Worm (Caenorhabditis elegans) whole organism, L1 larva: ENCODE measurements around the gene cnc-4.

ENCODE experiments used
- C04F5.9 ChIP-seq: sonication (generic microtip); optimal IDR thresholded peaks from 2 replicates; lab custom pipeline; 2016; ENCODE audit warnings: missing genetic modification characterization, missing compliant biosample characterization
- C16A3.4 ChIP-seq: fragments of 150-350 bp; optimal IDR thresholded peaks from 2 replicates; lab custom pipeline; 2014; ENCODE audit warnings: missing biosample characterization, missing genetic modification characterization
- C34B4.2 ChIP-seq: sonication (generic microtip); optimal IDR thresholded peaks from 2 replicates; lab custom pipeline; 2017; ENCODE audit warnings: mild to moderate bottlenecking, missing genetic modification characterization, missing compliant biosample characterization
- F16B12.6 ChIP-seq: fragments of 150-350 bp; optimal IDR thresholded peaks from 2 replicates; lab custom pipeline; 2014; ENCODE audit warnings: missing biosample characterization, missing genetic modification characterization
- Y116A8C.19 ChIP-seq: sonication (generic microtip); optimal IDR thresholded peaks from 2 replicates; lab custom pipeline; 2016; ENCODE audit warnings: missing compliant biosample characterization, missing genetic modification characterization, borderline replicate concordance
- aha-1 ChIP-seq: fragments of 150-350 bp; optimal IDR thresholded peaks from 2 replicates; lab custom pipeline; 2014; ENCODE audit warnings: missing biosample characterization, missing genetic modification characterization
- aly-2 ChIP-seq: fragments of 150-350 bp; optimal IDR thresholded peaks from 2 replicates; lab custom pipeline; 2014; ENCODE audit warnings: missing biosample characterization, missing genetic modification characterization
- ama-1 ChIP-seq: fragments of 150-350 bp; optimal IDR thresholded peaks from 2 replicates; lab custom pipeline; 2014
- blmp-1 ChIP-seq: fragments of 150-350 bp; optimal IDR thresholded peaks from 2 replicates; lab custom pipeline; 2014; ENCODE audit warnings: missing biosample characterization, missing genetic modification characterization
- ceh-63 ChIP-seq: fragments of 200-800 bp; sonication (Bioruptor generic); optimal IDR thresholded peaks from 2 replicates; lab custom pipeline; 2018; ENCODE audit warnings: mild to moderate bottlenecking, missing genetic modification characterization, missing compliant biosample characterization
- ceh-82 ChIP-seq, 3 experiments: fragments of 150-350 bp in 1 of 3; sonication (generic microtip) in 2 of 3; optimal IDR thresholded peaks; 2 replicates each; lab custom pipeline; 2014 to 2017; ENCODE audit warnings: missing biosample characterization in 3 of 3, missing genetic modification characterization in 3 of 3
- ceh-90 ChIP-seq: sonication (generic microtip); optimal IDR thresholded peaks from 2 replicates; lab custom pipeline; 2016; ENCODE audit warnings: missing genetic modification characterization, missing compliant biosample characterization
- ces-1 ChIP-seq: fragments of 150-350 bp; optimal IDR thresholded peaks from 2 replicates; lab custom pipeline; 2014; ENCODE audit warnings: missing biosample characterization, missing genetic modification reagents, missing genetic modification characterization
- efl-1 ChIP-seq, 4 experiments: fragments of 150-350 bp; optimal IDR thresholded peaks in 3 of 4; peaks in 1 of 4; 1 replicate in 1 of 4; 2 replicates in 3 of 4; lab custom pipeline; 2014; ENCODE audit warnings: missing biosample characterization in 2 of 4, missing genetic modification characterization in 2 of 4, missing genetic modification reagents in 2 of 4
- ets-5 ChIP-seq: fragments of 200-800 bp; sonication (Bioruptor generic); IDR thresholded peaks from 2 replicates; pipeline ENCODE4 v1.3.6; 2022; ENCODE audit warnings: missing genetic modification characterization, missing compliant biosample characterization
- fkh-10 ChIP-seq: sonication (generic microtip); optimal IDR thresholded peaks from 2 replicates; lab custom pipeline; 2017; ENCODE audit warnings: missing biosample characterization, missing genetic modification reagents, missing genetic modification characterization
- fkh-4 ChIP-seq: sonication (generic microtip); optimal IDR thresholded peaks from 2 replicates; lab custom pipeline; 2016; ENCODE audit warnings: missing compliant biosample characterization, missing genetic modification characterization, borderline replicate concordance
- fkh-8 ChIP-seq: sonication (generic microtip); optimal IDR thresholded peaks from 2 replicates; lab custom pipeline; 2016; ENCODE audit warnings: mild to moderate bottlenecking, missing genetic modification characterization, missing compliant biosample characterization
- fos-1 ChIP-seq: fragments of 150-350 bp; optimal IDR thresholded peaks from 2 replicates; lab custom pipeline; 2014; ENCODE audit warnings: missing biosample characterization, missing genetic modification characterization
- irx-1 ChIP-seq: sonication (generic microtip); optimal IDR thresholded peaks from 2 replicates; lab custom pipeline; 2016; ENCODE audit warnings: missing genetic modification characterization, missing compliant biosample characterization
- isw-1 ChIP-seq: fragments of 200-800 bp; sonication (Bioruptor generic); IDR thresholded peaks from 2 replicates; pipeline ENCODE4 v1.3.6; 2022; ENCODE audit warnings: missing genetic modification characterization, missing compliant biosample characterization
- jun-1 ChIP-seq: fragments of 150-350 bp; optimal IDR thresholded peaks from 2 replicates; lab custom pipeline; 2014; ENCODE audit warnings: missing biosample characterization, missing genetic modification reagents, missing genetic modification characterization
- lin-13 ChIP-seq: fragments of 150-350 bp; optimal IDR thresholded peaks from 2 replicates; lab custom pipeline; 2014; ENCODE audit warnings: missing biosample characterization, missing genetic modification reagents, missing genetic modification characterization
- lin-15B ChIP-seq: fragments of 150-350 bp; sonication (generic microtip); optimal IDR thresholded peaks from 3 replicates; lab custom pipeline; 2014; ENCODE audit warnings: missing biosample characterization, missing genetic modification characterization
- lin-35 ChIP-seq, 2 experiments: fragments of 150-350 bp; optimal IDR thresholded peaks; 2 replicates each; lab custom pipeline; 2014; ENCODE audit warnings: missing biosample characterization in 2 of 2, missing genetic modification characterization in 2 of 2, missing genetic modification reagents in 2 of 2
- lin-39 ChIP-seq: fragments of 150-350 bp; optimal IDR thresholded peaks from 2 replicates; lab custom pipeline; 2014; ENCODE audit warnings: missing biosample characterization, missing genetic modification reagents, missing genetic modification characterization
- lsy-2 ChIP-seq, 2 experiments: fragments of 150-350 bp; optimal IDR thresholded peaks; 2 replicates each; lab custom pipeline; 2014; ENCODE audit warnings: missing biosample characterization in 2 of 2, missing genetic modification characterization in 2 of 2
- mab-9 ChIP-seq: fragments of 200-800 bp; sonication (Bioruptor generic); IDR thresholded peaks from 2 replicates; pipeline ENCODE4 v1.3.6; 2022; ENCODE audit warnings: missing genetic modification reagents, missing genetic modification characterization, missing compliant biosample characterization
- mdl-1 ChIP-seq, 2 experiments: fragments of 150-350 bp; optimal IDR thresholded peaks; 2 replicates each; lab custom pipeline; 2014 to 2017; ENCODE audit warnings: missing biosample characterization in 2 of 2, missing genetic modification characterization in 2 of 2, inconsistent platforms in 1 of 2
- mef-2 ChIP-seq: fragments of 150-350 bp; optimal IDR thresholded peaks from 2 replicates; lab custom pipeline; 2014; ENCODE audit warnings: missing biosample characterization, missing genetic modification characterization
- mep-1 ChIP-seq: fragments of 150-350 bp; optimal IDR thresholded peaks from 2 replicates; lab custom pipeline; 2014; ENCODE audit warnings: missing biosample characterization, missing genetic modification characterization
- nhr-11 ChIP-seq: fragments of 150-350 bp; optimal IDR thresholded peaks from 2 replicates; lab custom pipeline; 2014; ENCODE audit warnings: missing biosample characterization, missing genetic modification characterization
- nhr-19 ChIP-seq: fragments of 200-800 bp; sonication (Bioruptor generic); conservative IDR thresholded peaks from 2 replicates; pipeline ENCODE4 v1.3.6; 2022; ENCODE audit warnings: missing genetic modification characterization, missing compliant biosample characterization
- nhr-20 ChIP-seq: sonication (generic microtip); optimal IDR thresholded peaks from 2 replicates; lab custom pipeline; 2016; ENCODE audit warnings: mild to moderate bottlenecking, missing genetic modification characterization, missing compliant biosample characterization
- nhr-237 ChIP-seq: fragments of 150-350 bp; optimal IDR thresholded peaks from 2 replicates; lab custom pipeline; 2014; ENCODE audit warnings: missing biosample characterization, missing genetic modification characterization
- nhr-47 ChIP-seq: sonication (generic microtip); optimal IDR thresholded peaks from 2 replicates; lab custom pipeline; 2016; ENCODE audit warnings: mild to moderate bottlenecking, missing genetic modification characterization, moderate library complexity, missing compliant biosample characterization
- nhr-76 ChIP-seq: sonication (generic microtip); optimal IDR thresholded peaks from 2 replicates; lab custom pipeline; 2017; ENCODE audit warnings: missing biosample characterization, missing genetic modification characterization
- nhr-77 ChIP-seq: fragments of 150-350 bp; optimal IDR thresholded peaks from 2 replicates; lab custom pipeline; 2014; ENCODE audit warnings: missing biosample characterization, missing genetic modification characterization
- nhr-85 ChIP-seq: sonication (generic microtip); peaks from one replicate; lab custom pipeline; 2016; ENCODE audit warnings: missing genetic modification characterization, inconsistent platforms, missing compliant biosample characterization
- nhr-90 ChIP-seq: sonication (generic microtip); optimal IDR thresholded peaks from 2 replicates; lab custom pipeline; 2016; ENCODE audit warnings: mild to moderate bottlenecking, missing genetic modification characterization, missing compliant biosample characterization; ENCODE audit not compliant: poor library complexity
- pqm-1 ChIP-seq: sonication (generic microtip); optimal IDR thresholded peaks from 3 replicates; lab custom pipeline; 2017; ENCODE audit warnings: missing biosample characterization, missing genetic modification characterization
- snpc-4 ChIP-seq: fragments of 150-350 bp; optimal IDR thresholded peaks from 2 replicates; lab custom pipeline; 2014; ENCODE audit warnings: missing biosample characterization, missing genetic modification characterization
- snu-23 ChIP-seq: sonication (generic microtip); optimal IDR thresholded peaks from 2 replicates; lab custom pipeline; 2016; ENCODE audit warnings: missing genetic modification characterization, missing compliant biosample characterization
- sox-4 ChIP-seq: sonication (generic microtip); optimal IDR thresholded peaks from 2 replicates; lab custom pipeline; 2016; ENCODE audit warnings: missing genetic modification characterization, missing compliant biosample characterization
- sptf-1 ChIP-seq: fragments of 150-350 bp; optimal IDR thresholded peaks from 2 replicates; lab custom pipeline; 2014; ENCODE audit warnings: missing biosample characterization, missing genetic modification characterization
- sup-37 ChIP-seq: fragments of 200-800 bp; sonication (Bioruptor generic); optimal IDR thresholded peaks from 2 replicates; lab custom pipeline; 2018; ENCODE audit warnings: mild to moderate bottlenecking, missing genetic modification characterization, missing compliant biosample characterization
- swsn-7 ChIP-seq: sonication (generic microtip); optimal IDR thresholded peaks from 2 replicates; lab custom pipeline; 2016; ENCODE audit warnings: missing genetic modification characterization, missing compliant biosample characterization
- tbx-2 ChIP-seq: sonication (generic microtip); optimal IDR thresholded peaks from 2 replicates; lab custom pipeline; 2016; ENCODE audit warnings: missing genetic modification characterization, missing compliant biosample characterization
- tlp-1 ChIP-seq: fragments of 150-350 bp; optimal IDR thresholded peaks from 2 replicates; lab custom pipeline; 2014; ENCODE audit warnings: missing biosample characterization, missing genetic modification characterization
- unc-30 ChIP-seq: sonication (generic microtip); optimal IDR thresholded peaks from 2 replicates; lab custom pipeline; 2017; ENCODE audit warnings: missing biosample characterization, missing genetic modification characterization
- unc-62 ChIP-seq: fragments of 150-350 bp; optimal IDR thresholded peaks from 2 replicates; lab custom pipeline; 2014; ENCODE audit warnings: missing biosample characterization, missing genetic modification reagents, missing genetic modification characterization
- vab-15 ChIP-seq: sonication (generic microtip); optimal IDR thresholded peaks from 2 replicates; lab custom pipeline; 2017; ENCODE audit warnings: missing genotype, mild to moderate bottlenecking, missing genetic modification characterization, missing compliant biosample characterization
- xbp-1 ChIP-seq: sonication (generic microtip); optimal IDR thresholded peaks from 2 replicates; lab custom pipeline; 2016; ENCODE audit warnings: missing genetic modification characterization, missing compliant biosample characterization
- zag-1 ChIP-seq: fragments of 150-350 bp; optimal IDR thresholded peaks from 2 replicates; lab custom pipeline; 2014; ENCODE audit warnings: missing biosample characterization, missing genetic modification characterization
- ztf-11 ChIP-seq, 2 experiments: sonication (generic microtip); optimal IDR thresholded peaks; 2 replicates each; lab custom pipeline; 2016 to 2017; ENCODE audit warnings: missing genetic modification characterization in 2 of 2, missing biosample characterization in 1 of 2, missing compliant biosample characterization in 1 of 2
- ztf-4 ChIP-seq: fragments of 150-350 bp; optimal IDR thresholded peaks from 2 replicates; lab custom pipeline; 2014; ENCODE audit warnings: missing biosample characterization, missing genetic modification characterization

Gene cnc-4

ce11 chrV:1466949-1467348 lies 20.0 kb downstream of the cnc-4 start (continued):
- TF ChIP-seq zag-1, result no peak
- TF ChIP-seq C34B4.2 (tag; lab: Kevin White, UChicago), result no peak
- TF ChIP-seq tbx-2 (tag; lab: Kevin White, UChicago), result no peak
- peak in 1 of 2 experiments; percentile 3 for TF ChIP-seq lsy-2 (tag; optimal IDR thresholded peaks at IDR 0.05; lab: Kevin White, UChicago)
- TF ChIP-seq nhr-77 (tag; lab: Kevin White, UChicago), result no peak
- no peak for TF ChIP-seq ces-1 (GFP tag; lab: Kevin White, UChicago)
- no peak for TF ChIP-seq isw-1 (GFP tag; lab: Robert Waterston, UW)
- no peak for TF ChIP-seq ceh-90
- no peak for TF ChIP-seq blmp-1 (tag; lab: Kevin White, UChicago)
- TF ChIP-seq swsn-7 (tag; lab: Kevin White, UChicago), result no peak
- TF ChIP-seq pqm-1 (tag; lab: Kevin White, UChicago), result no peak
- TF ChIP-seq nhr-20 (tag; lab: Kevin White, UChicago), result peak; percentile 21
- TF ChIP-seq ama-1 (lab: Kevin White, UChicago), result no peak
- TF ChIP-seq snu-23 (GFP tag; lab: Kevin White, UChicago), result peak; percentile 26
- TF ChIP-seq jun-1, result no peak
- TF ChIP-seq nhr-11 (tag; lab: Kevin White, UChicago), result no peak
- peak; percentile 8 to 17 for TF ChIP-seq efl-1 (optimal IDR thresholded peaks at IDR 0.05; lab: Kevin White, UChicago)
- peak in 1 of 2 experiments; percentile 71 for TF ChIP-seq efl-1 (GFP tag; optimal IDR thresholded peaks at IDR 0.05 in 1 of 2; lab: Kevin White, UChicago)
- no peak for TF ChIP-seq fkh-10 (GFP tag; lab: Kevin White, UChicago)
- no peak for TF ChIP-seq fos-1 (tag; lab: Kevin White, UChicago)
- no peak for TF ChIP-seq xbp-1 (tag; lab: Kevin White, UChicago)
- no peak for TF ChIP-seq aly-2 (tag; lab: Kevin White, UChicago)
- no peak for TF ChIP-seq sox-4 (tag; lab: Kevin White, UChicago)
- no peak for TF ChIP-seq F16B12.6 (tag; lab: Kevin White, UChicago)
- no peak for TF ChIP-seq mef-2 (tag; lab: Kevin White, UChicago)
- peak; percentile 10 for TF ChIP-seq C16A3.4
- no peak for TF ChIP-seq ztf-4 (tag; lab: Kevin White, UChicago)
- TF ChIP-seq lin-13, result no peak
- TF ChIP-seq Y116A8C.19, result no peak
- peak in 2 of 3 experiments; percentile 6 to 15 for TF ChIP-seq ceh-82 (tag; optimal IDR thresholded peaks at IDR 0.05; lab: Kevin White, UChicago)
- TF ChIP-seq lin-39 (tag; lab: Kevin White, UChicago), result no peak
- TF ChIP-seq tlp-1 (tag; lab: Kevin White, UChicago), result no peak
- no peak for TF ChIP-seq nhr-237 (tag; lab: Kevin White, UChicago)
- no peak for TF ChIP-seq ceh-63 (GFP tag; lab: Kevin White, UChicago)
- no peak for TF ChIP-seq vab-15 (tag; lab: Kevin White, UChicago)
- TF ChIP-seq nhr-90 (tag; lab: Kevin White, UChicago), result no peak
- no peak for TF ChIP-seq C04F5.9 (tag; lab: Kevin White, UChicago)
- TF ChIP-seq mep-1 (tag; lab: Kevin White, UChicago), result no peak
- no peak for TF ChIP-seq ztf-11 (tag; optimal IDR thresholded peaks at IDR 0.05; lab: Kevin White, UChicago)
- no peak for TF ChIP-seq unc-30 (tag; lab: Kevin White, UChicago)
- TF ChIP-seq ets-5, result no peak
- TF ChIP-seq snpc-4 (tag; lab: Kevin White, UChicago), result no peak
- peak in 1 of 2 experiments; percentile 11 for TF ChIP-seq mdl-1 (tag; optimal IDR thresholded peaks at IDR 0.05; lab: Kevin White, UChicago)
- no peak for TF ChIP-seq mab-9 (GFP tag; lab: Robert Waterston, UW)
- TF ChIP-seq aha-1 (tag; lab: Kevin White, UChicago), result no peak
- no peak for TF ChIP-seq irx-1
- no peak for TF ChIP-seq nhr-85 (tag; lab: Kevin White, UChicago)
- peak; percentile 11 to 62 for TF ChIP-seq lin-35 (GFP tag; optimal IDR thresholded peaks at IDR 0.05; lab: Kevin White, UChicago)
- no peak for TF ChIP-seq unc-62 (GFP tag; lab: Kevin White, UChicago)
- no peak for TF ChIP-seq fkh-4 (tag; lab: Kevin White, UChicago)
- TF ChIP-seq nhr-76, result no peak
- TF ChIP-seq sptf-1 (tag; lab: Kevin White, UChicago), result no peak
- TF ChIP-seq fkh-8, result peak; percentile 55
- no peak for TF ChIP-seq lin-15B (tag; lab: Kevin White, UChicago)
- TF ChIP-seq sup-37 (GFP tag; lab: Kevin White, UChicago), result no peak
- peak; percentile 8 for TF ChIP-seq nhr-47 (tag; lab: Kevin White, UChicago)
- TF ChIP-seq nhr-19 (GFP tag; lab: Robert Waterston, UW), result no peak
